Worm (Caenorhabditis elegans) whole organism, L2 larva: ENCODE results near the gene F36F12.2.
"Not testable (repeated sequence)": the region's sequence is repeated elsewhere in the genome, so short reads cannot be mapped to it uniquely, and the experiment has no call there.

Experiments used
- C34F6.9 ChIP-seq: fragments of 150-350 bp; optimal IDR thresholded peaks from 2 replicates; lab custom pipeline; 2014; ENCODE audit warnings: missing biosample characterization, missing genetic modification characterization
- F13H6.1 ChIP-seq: sonication (generic microtip); optimal IDR thresholded peaks from 2 replicates; lab custom pipeline; 2016; ENCODE audit warnings: missing genetic modification characterization, missing compliant biosample characterization
- R02D3.7 ChIP-seq: fragments of 150-350 bp; optimal IDR thresholded peaks from 2 replicates; lab custom pipeline; 2014; ENCODE audit warnings: missing biosample characterization, missing genetic modification characterization
- ZK546.5 ChIP-seq: sonication (generic microtip); optimal IDR thresholded peaks from 2 replicates; lab custom pipeline; 2017; ENCODE audit warnings: missing biosample characterization, missing genetic modification characterization
- blmp-1 ChIP-seq: sonication (generic microtip); optimal IDR thresholded peaks from 2 replicates; lab custom pipeline; 2017; ENCODE audit warnings: missing genetic modification characterization, mild to moderate bottlenecking, missing compliant biosample characterization, antibody characterized with exemption, moderate library complexity; ENCODE audit not compliant: insufficient read depth
- ceh-16 ChIP-seq: fragments of 150-350 bp; optimal IDR thresholded peaks from 2 replicates; lab custom pipeline; 2014; ENCODE audit warnings: missing biosample characterization, missing genetic modification characterization
- ceh-82 ChIP-seq: fragments of 150-350 bp; optimal IDR thresholded peaks from 2 replicates; lab custom pipeline; 2014; ENCODE audit warnings: missing biosample characterization, missing genetic modification characterization
- crh-2 ChIP-seq: sonication (generic microtip); optimal IDR thresholded peaks from 2 replicates; lab custom pipeline; 2017; ENCODE audit warnings: missing biosample characterization, missing genetic modification characterization
- dmd-4 ChIP-seq: sonication (generic microtip); optimal IDR thresholded peaks from 2 replicates; lab custom pipeline; 2017; ENCODE audit warnings: missing biosample characterization, missing genetic modification characterization
- egl-27 ChIP-seq: sonication (generic microtip); optimal IDR thresholded peaks from 3 replicates; lab custom pipeline; 2017; ENCODE audit warnings: missing biosample characterization, missing genetic modification reagents, missing genetic modification characterization
- elt-1 ChIP-seq: fragments of 150-350 bp; optimal IDR thresholded peaks from 2 replicates; lab custom pipeline; 2014; ENCODE audit warnings: missing biosample characterization, missing genetic modification characterization
- elt-3 ChIP-seq: sonication (generic microtip); optimal IDR thresholded peaks from 2 replicates; lab custom pipeline; 2017; ENCODE audit warnings: missing biosample characterization, missing genetic modification characterization
- fos-1 ChIP-seq: fragments of 150-350 bp; optimal IDR thresholded peaks from 2 replicates; lab custom pipeline; 2014; ENCODE audit warnings: missing biosample characterization, missing genetic modification characterization
- gmeb-1 ChIP-seq: fragments of 150-350 bp; optimal IDR thresholded peaks from 2 replicates; lab custom pipeline; 2014; ENCODE audit warnings: missing biosample characterization, missing genetic modification characterization
- lin-11 ChIP-seq: fragments of 150-350 bp; sonication (generic microtip); optimal IDR thresholded peaks from 2 replicates; lab custom pipeline; 2014; ENCODE audit warnings: missing biosample characterization, missing genetic modification characterization, inconsistent platforms, mixed read lengths
- lin-13 ChIP-seq: fragments of 150-350 bp; optimal IDR thresholded peaks from 2 replicates; lab custom pipeline; 2014; ENCODE audit warnings: missing biosample characterization, missing genetic modification reagents, missing genetic modification characterization
- lsy-2 ChIP-seq, 2 experiments: fragments of 150-350 bp in 1 of 2; sonication (generic microtip) in 1 of 2; optimal IDR thresholded peaks; 2 replicates each; lab custom pipeline; 2014 to 2017; ENCODE audit warnings: missing biosample characterization in 2 of 2, missing genetic modification characterization in 2 of 2
- mab-5 ChIP-seq: fragments of 150-350 bp; optimal IDR thresholded peaks from 2 replicates; lab custom pipeline; 2014; ENCODE audit warnings: missing biosample characterization, missing genetic modification characterization
- mbf-1 ChIP-seq: sonication (generic microtip); optimal IDR thresholded peaks from 2 replicates; lab custom pipeline; 2017; ENCODE audit warnings: missing biosample characterization, missing genetic modification characterization
- mdl-1 ChIP-seq, 2 experiments: fragments of 150-350 bp in 1 of 2; sonication (generic microtip) in 1 of 2; optimal IDR thresholded peaks; 2 replicates each; lab custom pipeline; 2017; ENCODE audit warnings: missing biosample characterization in 2 of 2, missing genetic modification characterization in 2 of 2
- nhr-10 ChIP-seq: sonication (generic microtip); optimal IDR thresholded peaks from 2 replicates; lab custom pipeline; 2017; ENCODE audit warnings: missing biosample characterization, missing genetic modification characterization
- nhr-11 ChIP-seq: fragments of 150-350 bp; optimal IDR thresholded peaks from 2 replicates; lab custom pipeline; 2014; ENCODE audit warnings: missing biosample characterization, missing genetic modification characterization
- nhr-12 ChIP-seq: fragments of 150-350 bp; optimal IDR thresholded peaks from 2 replicates; lab custom pipeline; 2014; ENCODE audit warnings: missing biosample characterization, missing genetic modification characterization
- nhr-129 ChIP-seq: fragments of 150-350 bp; optimal IDR thresholded peaks from 2 replicates; lab custom pipeline; 2014; ENCODE audit warnings: missing biosample characterization, missing genetic modification characterization
- nhr-21 ChIP-seq: fragments of 150-350 bp; optimal IDR thresholded peaks from 2 replicates; lab custom pipeline; 2014; ENCODE audit warnings: missing biosample characterization, missing genetic modification characterization
- nhr-23 ChIP-seq: fragments of 150-350 bp; optimal IDR thresholded peaks from 2 replicates; lab custom pipeline; 2014; ENCODE audit warnings: missing biosample characterization, missing genetic modification reagents, missing genetic modification characterization
- nhr-25 ChIP-seq: fragments of 150-350 bp; sonication (generic microtip); optimal IDR thresholded peaks from 3 replicates; lab custom pipeline; 2014; ENCODE audit warnings: missing biosample characterization, missing genetic modification characterization
- nhr-6 ChIP-seq: fragments of 150-350 bp; optimal IDR thresholded peaks from 2 replicates; lab custom pipeline; 2014; ENCODE audit warnings: missing biosample characterization, missing genetic modification characterization
- peb-1 ChIP-seq: fragments of 150-350 bp; optimal IDR thresholded peaks from 2 replicates; lab custom pipeline; 2014; ENCODE audit warnings: missing biosample characterization, missing genetic modification characterization
- sem-4 ChIP-seq: fragments of 150-350 bp; optimal IDR thresholded peaks from 2 replicates; lab custom pipeline; 2014; ENCODE audit warnings: missing biosample characterization, missing genetic modification reagents, missing genetic modification characterization
- sma-3 ChIP-seq: sonication (generic microtip); optimal IDR thresholded peaks from 2 replicates; lab custom pipeline; 2016; ENCODE audit warnings: missing genetic modification reagents, missing genetic modification characterization, missing compliant biosample characterization
- sma-9 ChIP-seq, 2 experiments: fragments of 150-350 bp in 1 of 2; sonication (generic microtip) in 1 of 2; optimal IDR thresholded peaks; 2 replicates each; lab custom pipeline; 2014 to 2016; ENCODE audit warnings: missing genetic modification characterization in 2 of 2, mild to moderate bottlenecking in 1 of 2, missing biosample characterization in 1 of 2, missing compliant biosample characterization in 1 of 2, missing genetic modification reagents in 1 of 2, moderate library complexity in 1 of 2
- snpc-4 ChIP-seq: fragments of 150-350 bp; optimal IDR thresholded peaks from 2 replicates; lab custom pipeline; 2014; ENCODE audit warnings: missing biosample characterization, missing genetic modification characterization
- unc-39 ChIP-seq: fragments of 150-350 bp; optimal IDR thresholded peaks from 2 replicates; lab custom pipeline; 2014; ENCODE audit warnings: missing biosample characterization, missing genetic modification characterization
- unc-55 ChIP-seq: fragments of 150-350 bp; sonication (generic microtip); optimal IDR thresholded peaks from 3 replicates; lab custom pipeline; 2014; ENCODE audit warnings: missing biosample characterization, missing genetic modification reagents, missing genetic modification characterization
- unc-62 ChIP-seq: fragments of 150-350 bp; optimal IDR thresholded peaks from 2 replicates; lab custom pipeline; 2014; ENCODE audit warnings: missing biosample characterization, missing genetic modification reagents, missing genetic modification characterization
- zag-1 ChIP-seq: fragments of 150-350 bp; optimal IDR thresholded peaks from 2 replicates; lab custom pipeline; 2014; ENCODE audit warnings: missing biosample characterization, missing genetic modification characterization
- ztf-1 ChIP-seq: fragments of 200-800 bp; sonication (Bioruptor generic); conservative IDR thresholded peaks from 2 replicates; pipeline ENCODE4 v1.3.6; 2022; ENCODE audit warnings: missing genetic modification characterization, missing compliant biosample characterization
- ztf-4 ChIP-seq: fragments of 150-350 bp; optimal IDR thresholded peaks from 2 replicates; lab custom pipeline; 2014; ENCODE audit warnings: missing biosample characterization, missing genetic modification characterization

The F36F12.2 gene

DNA sequence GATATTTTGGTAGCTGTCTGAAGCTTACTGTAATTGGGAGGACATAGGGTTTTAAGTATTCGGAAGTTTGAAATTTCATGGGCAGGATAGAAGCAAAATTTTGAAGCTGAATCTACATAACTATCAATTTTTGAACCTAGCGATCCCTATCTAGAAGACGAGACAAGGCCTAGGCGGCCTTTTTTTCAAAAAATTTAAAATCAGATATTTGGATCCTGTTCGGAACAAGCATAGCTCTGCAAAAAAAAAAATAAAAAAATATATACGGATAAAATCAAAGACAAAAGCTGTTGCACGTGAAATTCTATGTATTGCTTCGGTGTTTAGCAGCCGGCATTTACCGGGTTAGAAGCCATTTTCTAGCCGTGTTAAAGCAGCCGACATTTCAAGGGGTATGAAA, at the start of gene F36F12.2:
Gene F36F12.2 (minus strand): TSS at position 101 of the 400 bp plus-strand sequence.
- TF ChIP-seq peb-1 (no peak), sma-9 (GFP tag; optimal IDR thresholded peaks at IDR 0.05; lab: Kevin White, UChicago) (no peak), sma-9 (tag; optimal IDR thresholded peaks at IDR 0.05; lab: Kevin White, UChicago) (no peak), elt-3 (tag; lab: Kevin White, UChicago) (no peak), crh-2 (no peak), nhr-10 (tag; lab: Kevin White, UChicago) (no peak), ztf-4 (tag; lab: Kevin White, UChicago) (no peak), lsy-2 (tag; optimal IDR thresholded peaks at IDR 0.05; lab: Kevin White, UChicago) (no peak), unc-39 (tag; lab: Kevin White, UChicago) (no peak), unc-55 (GFP tag; lab: Kevin White, UChicago) (no peak), zag-1 (no peak), egl-27 (tag; lab: Kevin White, UChicago) (no peak), nhr-6 (no peak), snpc-4 (tag; lab: Kevin White, UChicago) (no peak), elt-1 (tag; lab: Kevin White, UChicago) (no peak), sem-4 (tag; lab: Kevin White, UChicago) (no peak), nhr-11 (no peak), nhr-12 (tag; lab: Kevin White, UChicago) (no peak), ceh-82 (tag; lab: Kevin White, UChicago) (no peak), R02D3.7 (tag; lab: Kevin White, UChicago) (no peak)

DNA sequence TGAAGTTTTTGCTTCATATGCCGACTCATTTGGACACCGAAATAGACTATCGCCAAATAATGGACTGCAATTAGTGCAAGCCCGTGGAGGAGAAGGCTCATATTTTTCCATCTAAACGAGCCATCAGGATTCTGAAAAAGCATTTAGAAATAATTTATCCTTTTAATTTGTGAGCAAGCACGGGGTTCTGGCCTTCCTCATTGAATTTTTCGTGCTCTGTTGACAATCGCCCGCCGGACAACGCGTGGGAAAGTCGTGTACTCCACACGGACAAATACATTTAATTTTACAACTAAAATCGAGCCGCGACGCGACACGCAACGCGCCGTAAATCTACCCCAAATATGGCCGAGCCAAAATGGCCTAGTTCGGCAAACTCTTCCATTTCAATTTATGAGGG, 49.3 kb upstream of the F36F12.2 start, which contains the start of gene F22F7.12:
Gene F22F7.12 (minus strand): TSS at position 101 of the 400 bp plus-strand sequence.
- TF ChIP-seq dmd-4 (tag; lab: Kevin White, UChicago); nhr-129 (tag; lab: Kevin White, UChicago); F13H6.1: not testable (repeated sequence)
- TF ChIP-seq, all 48 proteins: peak for 0; not testable (repeated sequence) for 48

DNA sequence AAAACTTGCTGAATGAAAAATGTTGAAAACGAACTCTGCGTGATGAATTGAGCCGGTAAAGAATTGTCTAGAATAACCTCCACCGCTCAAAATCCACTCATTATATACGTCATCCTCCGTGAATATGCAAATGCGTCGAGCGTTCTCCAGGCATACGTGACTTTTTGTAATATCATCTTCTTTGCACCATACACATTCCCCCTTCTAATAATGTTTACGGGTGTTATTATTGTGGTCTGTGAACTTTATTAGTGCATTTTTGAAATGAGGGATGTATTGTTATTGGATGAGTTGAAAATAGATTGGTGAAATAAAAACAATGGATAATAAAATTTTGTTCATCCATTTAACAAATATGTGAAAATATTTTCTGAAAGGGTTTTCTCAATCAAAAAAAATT, 44.8 kb upstream of the F36F12.2 start, which contains the start of gene F22F7.7:
Gene F22F7.7 (minus strand): TSS at position 125 of the 400 bp plus-strand sequence.
- TF ChIP-seq ceh-16 (tag; lab: Kevin White, UChicago) = no peak
- TF ChIP-seq zag-1 = no peak
- TF ChIP-seq fos-1 = no peak
- TF ChIP-seq elt-1 (tag; lab: Kevin White, UChicago) = no peak
- no peak for TF ChIP-seq sem-4 (tag; lab: Kevin White, UChicago)
- no peak for TF ChIP-seq C34F6.9 (tag; lab: Kevin White, UChicago)
- TF ChIP-seq mbf-1 = no peak
- TF ChIP-seq, all 48 proteins: peak for 0

DNA sequence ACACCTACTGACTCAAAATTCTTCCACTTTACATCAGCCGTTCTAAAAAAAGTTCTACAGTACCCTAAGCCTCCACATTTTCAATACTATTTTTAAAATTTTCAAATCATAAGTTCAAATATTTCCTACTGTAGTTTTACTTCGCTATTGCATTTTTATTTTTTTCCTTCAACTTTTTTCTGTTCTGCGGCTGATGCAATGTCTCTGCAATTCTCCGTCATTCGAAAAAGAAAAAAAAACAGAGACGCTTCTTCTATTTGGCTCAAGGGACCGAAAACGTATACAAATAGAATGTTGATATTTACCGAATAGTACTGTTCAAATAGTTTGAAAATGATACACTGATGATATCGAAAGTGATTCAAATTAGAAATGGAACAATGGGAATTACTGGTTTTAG, 43.2 kb upstream of the F36F12.2 start:
- TF ChIP-seq nhr-129 (tag; lab: Kevin White, UChicago) = peak; percentile 98
- TF ChIP-seq nhr-23 (tag; lab: Kevin White, UChicago) = no peak

DNA sequence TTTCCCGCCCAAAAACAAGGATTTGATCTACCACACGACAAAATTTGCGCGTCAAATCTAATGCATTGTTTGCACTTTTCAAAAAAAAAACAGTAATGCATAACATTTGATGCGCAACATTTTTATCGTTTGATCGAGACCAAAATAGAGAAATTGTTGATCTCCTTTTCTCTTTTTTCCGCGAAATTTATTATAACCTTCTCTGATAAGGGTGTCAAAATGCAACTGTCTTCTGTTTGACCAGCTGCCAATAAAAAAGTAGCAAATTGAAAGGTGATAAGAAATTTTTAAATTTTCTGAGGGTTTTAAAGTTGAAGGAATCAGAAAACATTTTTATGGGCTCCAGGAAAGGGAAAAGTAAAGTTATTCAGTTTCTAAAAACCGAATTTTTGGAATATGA, 41.9 kb upstream of the F36F12.2 start:
- TF ChIP-seq ZK546.5 = no peak

DNA sequence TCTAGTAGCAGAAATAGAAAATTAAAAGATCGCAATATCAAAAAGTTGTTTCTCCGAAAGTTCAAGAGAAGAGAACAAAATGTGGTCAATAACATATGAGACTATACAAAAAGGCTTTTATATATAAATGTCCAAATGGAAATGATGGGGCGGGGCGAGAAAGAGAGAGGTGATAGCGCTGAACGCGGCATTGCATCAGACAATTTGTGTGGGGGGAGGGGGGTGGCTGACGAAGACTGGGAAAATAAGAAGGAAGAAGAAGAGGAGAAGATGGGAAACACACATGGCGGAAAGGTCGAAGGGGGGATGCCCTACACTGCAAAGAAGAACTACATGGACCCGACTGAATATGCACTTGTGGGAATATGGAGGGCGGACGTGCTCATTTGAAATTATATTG, 40.2 kb upstream of the F36F12.2 start:
- TF ChIP-seq unc-39 (tag; lab: Kevin White, UChicago) (no peak), zag-1 (peak; percentile 5), sem-4 (tag; lab: Kevin White, UChicago) (no peak), nhr-10 (tag; lab: Kevin White, UChicago) (no peak), peb-1 (no peak), ztf-1 (no peak), mab-5 (tag; lab: Kevin White, UChicago) (no peak), nhr-21 (tag; lab: Kevin White, UChicago) (peak; percentile 25), lin-13 (GFP tag; lab: Kevin White, UChicago) (no peak), sma-3 (GFP tag; lab: Kevin White, UChicago) (no peak), blmp-1 (no peak), mbf-1 (no peak), lin-11 (tag; lab: Kevin White, UChicago) (peak; percentile 31), dmd-4 (tag; lab: Kevin White, UChicago) (no peak), snpc-4 (tag; lab: Kevin White, UChicago) (no peak), unc-62 (GFP tag; lab: Kevin White, UChicago) (no peak), nhr-129 (tag; lab: Kevin White, UChicago) (peak; percentile 87), F13H6.1 (peak; percentile 36), lsy-2 (tag; optimal IDR thresholded peaks at IDR 0.05; lab: Kevin White, UChicago) (peak in 1 of 2 experiments; percentile 11), nhr-25 (peak; percentile 3), fos-1 (peak; percentile 42), C34F6.9 (tag; lab: Kevin White, UChicago) (peak; percentile 24), sma-9 (GFP tag; optimal IDR thresholded peaks at IDR 0.05; lab: Kevin White, UChicago) (peak; percentile 71), sma-9 (tag; optimal IDR thresholded peaks at IDR 0.05; lab: Kevin White, UChicago) (no peak), mdl-1 (tag; optimal IDR thresholded peaks at IDR 0.05; lab: Kevin White, UChicago) (peak; percentile 20 to 44), gmeb-1 (tag; lab: Kevin White, UChicago) (no peak), crh-2 (no peak)
